Worm (Caenorhabditis elegans): ENCODE data around the gene F39E9.6.

Gene F39E9.6

DNA sequence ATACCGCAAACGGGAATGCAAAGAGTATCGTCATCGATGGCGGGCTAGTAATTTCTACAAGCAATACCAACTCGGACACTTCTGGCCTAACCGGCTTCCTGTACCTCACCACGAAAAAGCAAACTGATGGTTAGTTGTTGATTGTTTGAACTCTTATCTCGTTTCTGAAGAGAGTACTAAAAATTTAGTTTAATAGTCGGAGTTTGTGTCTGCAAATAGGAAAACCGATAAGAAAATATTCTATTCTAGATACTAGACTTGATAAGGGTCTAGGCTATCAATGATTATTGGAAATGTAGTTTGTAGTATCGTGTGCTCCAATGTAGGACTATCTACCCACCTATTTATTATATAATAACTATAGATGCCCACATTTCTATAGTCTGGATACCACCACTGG lies 5.5 kb upstream of the F39E9.6 start:
- TF ChIP-seq daf-16 (GFP tag; optimal IDR thresholded peaks at IDR 0.05) (no peak), daf-16 (tag; optimal IDR thresholded peaks at IDR 0.05) (peak; percentile 20), ama-1 (optimal IDR thresholded peaks at IDR 0.05) (no peak), php-3 (GFP tag; IDR thresholded peaks at IDR 0.05) (peak; percentile 87), nhr-48 (tag; optimal IDR thresholded peaks at IDR 0.05) (no peak), hlh-11 (tag; optimal IDR thresholded peaks at IDR 0.05) (peak; percentile 43), lin-1 (GFP tag; IDR thresholded peaks at IDR 0.05) (no peak), Y48G9A.11 (GFP tag; IDR thresholded peaks at IDR 0.05) (no peak), pqm-1 (tag; optimal IDR thresholded peaks at IDR 0.05) (peak; percentile 33), R02D3.7 (tag; optimal IDR thresholded peaks at IDR 0.05) (no peak), hif-1 (tag; optimal IDR thresholded peaks at IDR 0.05) (no peak), ceh-20 (GFP tag; IDR thresholded peaks at IDR 0.05) (no peak), dve-1 (tag; optimal IDR thresholded peaks at IDR 0.05; ENCODE audit: insufficient read depth) (peak; percentile 23), nhr-28 (tag; optimal IDR thresholded peaks at IDR 0.05) (peak; percentile 68), dmd-6 (GFP tag; IDR thresholded peaks at IDR 0.05) (peak; percentile 73), aha-1 (tag) (no peak), spr-3 (GFP tag; optimal IDR thresholded peaks at IDR 0.05) (no peak), pha-4 (GFP tag; IDR thresholded peaks at IDR 0.05) (no peak), pha-4 (tag; optimal IDR thresholded peaks at IDR 0.05) (no peak), ctbp-1 (GFP tag; IDR thresholded peaks at IDR 0.05) (no peak), nhr-42 (GFP tag; IDR thresholded peaks at IDR 0.05) (no peak), egl-27 (tag; optimal IDR thresholded peaks at IDR 0.05) (no peak), lsy-2 (tag; optimal IDR thresholded peaks at IDR 0.05) (no peak), unc-39 (tag; optimal IDR thresholded peaks at IDR 0.05) (no peak), zip-11 (GFP tag; IDR thresholded peaks at IDR 0.05) (no peak), mdl-1 (tag; optimal IDR thresholded peaks at IDR 0.05) (no peak), zfp-2 (tag; optimal IDR thresholded peaks at IDR 0.05) (no peak), tag-97 (GFP tag; IDR thresholded peaks at IDR 0.05) (no peak), saeg-2 (GFP tag; IDR thresholded peaks at IDR 0.05) (no peak)

DNA sequence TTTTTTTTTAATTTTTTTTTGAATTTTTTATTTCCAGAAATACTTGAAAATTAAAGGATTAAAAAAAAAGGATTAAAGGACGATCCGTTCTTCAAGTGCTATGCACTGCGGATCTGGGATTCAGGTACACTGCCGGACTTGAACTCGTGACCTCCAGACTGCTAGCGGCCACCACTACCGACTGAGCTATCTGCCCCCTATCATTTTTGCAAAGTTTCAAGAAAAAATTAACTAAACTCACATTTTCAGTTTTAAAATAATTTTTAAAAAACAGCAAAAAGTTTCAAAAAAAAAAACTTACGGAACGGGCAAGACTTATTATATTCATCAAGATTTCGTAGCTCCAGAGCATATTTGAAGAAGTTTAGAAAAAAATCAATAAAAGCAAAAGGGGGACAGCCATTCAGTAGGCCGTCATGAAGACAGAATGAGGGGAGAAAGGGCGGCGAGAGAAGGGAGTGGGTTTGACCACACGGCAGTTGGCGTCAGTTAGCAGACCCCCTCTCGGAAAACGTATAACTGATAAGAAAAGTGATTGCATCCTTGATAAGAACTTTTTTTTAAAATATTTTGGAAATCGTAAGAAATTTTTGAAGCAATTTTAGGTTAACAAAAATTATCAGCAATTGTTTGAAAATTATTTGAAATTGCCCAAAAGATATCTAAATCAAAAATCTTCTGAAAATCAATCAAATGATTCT lies 2.2 kb downstream of the F39E9.6 start:
- no peak for TF ChIP-seq daf-19 (GFP tag; conservative IDR thresholded peaks at IDR 0.05)
- TF ChIP-seq duxl-1 (tag; optimal IDR thresholded peaks at IDR 0.05; ENCODE audit: poor library complexity) = peak; percentile 69
- no peak for TF ChIP-seq daf-16 (GFP tag; optimal IDR thresholded peaks at IDR 0.05)
- TF ChIP-seq daf-16 (tag; optimal IDR thresholded peaks at IDR 0.05) = peak; percentile 11
- peak; percentile 40 for TF ChIP-seq lin-38 (GFP tag; IDR thresholded peaks at IDR 0.05)
- TF ChIP-seq nhr-28 (tag; optimal IDR thresholded peaks at IDR 0.05) = peak; percentile 23
- TF ChIP-seq snpc-1.2 (GFP tag; IDR thresholded peaks at IDR 0.05) = no peak
- TF ChIP-seq dmd-6 (GFP tag; IDR thresholded peaks at IDR 0.05) = peak; percentile 13; the same call in 1 of the 2 replicates
- TF ChIP-seq madf-9 (GFP tag; conservative IDR thresholded peaks at IDR 0.05) = no peak
- TF ChIP-seq pqm-1 (tag; optimal IDR thresholded peaks at IDR 0.05) = peak; percentile 56

DNA sequence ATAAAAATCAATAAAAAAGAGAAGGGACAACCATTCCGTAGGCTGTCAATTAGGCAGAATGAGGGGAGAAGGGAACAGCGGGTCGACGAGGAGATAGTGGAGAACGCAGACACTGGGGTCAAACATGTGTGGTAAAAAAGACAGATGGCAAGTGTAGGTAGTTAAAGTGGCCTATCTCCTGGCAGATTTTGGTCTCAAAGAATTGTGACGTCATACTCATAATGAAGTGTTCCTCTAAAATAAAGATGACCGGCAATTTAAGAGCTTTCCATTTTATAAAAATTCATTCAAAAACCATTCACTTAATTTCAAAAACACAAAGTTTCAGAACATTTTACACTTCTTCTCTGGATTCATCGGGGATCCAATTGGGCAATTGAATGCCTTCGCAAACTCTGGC lies 3.4 kb downstream of the F39E9.6 start:
- peak; percentile 19; the same call in 1 of the 2 replicates for TF ChIP-seq dmd-6 (GFP tag; IDR thresholded peaks at IDR 0.05)

DNA sequence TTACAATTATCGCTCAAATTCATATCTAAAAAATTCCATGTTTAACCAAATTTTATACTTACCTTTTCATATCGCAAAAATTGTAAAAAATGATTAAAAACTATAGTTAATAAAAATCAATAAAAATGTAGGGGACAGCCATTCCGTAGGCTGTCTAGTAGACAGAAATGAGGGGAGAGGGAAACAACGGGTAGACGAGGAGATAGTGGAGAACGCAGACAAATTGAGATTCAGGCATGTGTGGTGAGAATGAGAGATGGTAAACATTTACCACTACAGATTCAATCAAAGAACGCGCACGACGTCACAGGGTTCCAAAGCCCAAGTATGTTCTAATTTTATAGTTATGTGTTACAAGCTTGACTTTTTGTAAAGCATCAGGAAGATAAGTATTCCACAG lies 9.8 kb downstream of the F39E9.6 start:
- TF ChIP-seq daf-16 (GFP tag; optimal IDR thresholded peaks at IDR 0.05) (no peak), daf-16 (tag; optimal IDR thresholded peaks at IDR 0.05) (peak; percentile 81), nhr-28 (tag; optimal IDR thresholded peaks at IDR 0.05) (peak; percentile 56), duxl-1 (tag; optimal IDR thresholded peaks at IDR 0.05; ENCODE audit: poor library complexity) (peak; percentile 93), hlh-30 (tag; optimal IDR thresholded peaks at IDR 0.05; ENCODE audit: insufficient read depth) (peak; percentile 22), saeg-2 (GFP tag; IDR thresholded peaks at IDR 0.05) (no peak), dmd-6 (GFP tag; IDR thresholded peaks at IDR 0.05) (peak; percentile 30; the same call in 1 of the 2 replicates), mes-2 (tag; optimal IDR thresholded peaks at IDR 0.05; ENCODE audit: poor library complexity, severe bottlenecking) (peak; percentile 55), pha-4 (GFP tag; IDR thresholded peaks at IDR 0.05) (no peak), pha-4 (tag; optimal IDR thresholded peaks at IDR 0.05) (no peak), dve-1 (tag; optimal IDR thresholded peaks at IDR 0.05; ENCODE audit: insufficient read depth) (peak; percentile 62), Y5F2A.4 (GFP tag; optimal IDR thresholded peaks at IDR 0.05) (no peak)
